Fruit fly (Drosophila melanogaster): Measurements from ENCODE around the gene CIAPIN1.

Gene CIAPIN1

DNA sequence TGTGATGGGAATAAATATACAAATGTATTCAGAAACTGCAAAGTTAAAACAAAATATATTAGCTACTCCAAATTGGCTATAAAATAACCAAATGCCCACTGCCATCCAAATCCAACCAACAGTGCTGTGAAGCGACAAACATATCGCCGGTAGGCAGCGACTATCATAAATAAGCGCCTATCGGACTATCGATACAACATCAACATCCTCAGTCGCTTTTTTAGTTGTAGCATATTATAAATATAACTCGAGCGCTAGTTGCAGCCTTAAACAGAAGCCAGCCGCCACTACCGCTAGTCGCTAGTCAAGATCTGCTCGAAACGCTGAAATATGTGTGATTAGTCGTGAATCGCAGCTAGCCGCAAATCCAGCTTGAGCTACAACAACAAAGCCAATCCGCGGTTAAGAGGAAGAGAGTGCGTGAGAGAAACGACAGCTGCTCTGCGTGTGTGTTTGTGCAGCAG is 680 bp upstream of the CIAPIN1 start (continued):
- TF ChIP-seq Hr51 (GFP tag; optimal IDR thresholded peaks at IDR 0.05) (peak in 1 of 2 experiments; percentile 51), CG10431 (GFP tag; optimal IDR thresholded peaks at IDR 0.05) (no peak), CG4820 (GFP tag; optimal IDR thresholded peaks at IDR 0.05) (no peak), Nf-YC (tag; optimal IDR thresholded peaks at IDR 0.05) (no peak), CHES-1-like (GFP tag; optimal IDR thresholded peaks at IDR 0.05) (no peak), CG17361 (GFP tag; IDR thresholded peaks at IDR 0.05) (no peak; the same call in 2 of the 3 replicates), Pdp1 (GFP tag; optimal IDR thresholded peaks at IDR 0.05) (no peak), row (GFP tag; IDR thresholded peaks at IDR 0.05) (peak; percentile 82), CG14710 (tag; optimal IDR thresholded peaks at IDR 0.05) (peak; percentile 25), CG7786 (GFP tag; optimal IDR thresholded peaks at IDR 0.05) (peak; percentile 2), ro (GFP tag; IDR thresholded peaks at IDR 0.05) (no peak), kni (GFP tag; optimal IDR thresholded peaks at IDR 0.05) (no peak), jing (GFP tag; optimal IDR thresholded peaks at IDR 0.05) (no peak), CG17385 (GFP tag; optimal IDR thresholded peaks at IDR 0.05) (peak; percentile 81), CG18619 (GFP tag; optimal IDR thresholded peaks at IDR 0.05) (peak; percentile 31), CG10654 (GFP tag; optimal IDR thresholded peaks at IDR 0.05) (no peak), sqz (GFP tag; optimal IDR thresholded peaks at IDR 0.05) (no peak), ci (GFP tag; IDR thresholded peaks at IDR 0.05) (no peak), CG13424 (tag; optimal IDR thresholded peaks at IDR 0.05) (no peak), trem (tag; optimal IDR thresholded peaks at IDR 0.05) (peak; percentile 58), Antp (GFP tag; optimal IDR thresholded peaks at IDR 0.05) (no peak), Scr (GFP tag; IDR thresholded peaks at IDR 0.05; ENCODE audit: partially characterized antibody) (peak; percentile 83), tin (GFP tag; optimal IDR thresholded peaks at IDR 0.05) (peak; percentile 25), Dad (GFP tag; optimal IDR thresholded peaks at IDR 0.05) (peak; percentile 8), CG4617 (GFP tag; optimal IDR thresholded peaks at IDR 0.05; ENCODE audit: borderline replicate concordance) (peak; percentile 36), Abd-B (GFP tag; optimal IDR thresholded peaks at IDR 0.05) (no peak), Ravus (GFP tag; IDR thresholded peaks at IDR 0.05) (no peak), CG4854 (GFP tag; optimal IDR thresholded peaks at IDR 0.05) (no peak), CG2202 (tag; optimal IDR thresholded peaks at IDR 0.05) (no peak), maf-S (GFP tag; optimal IDR thresholded peaks at IDR 0.05) (no peak), Jarid2 (GFP tag; optimal IDR thresholded peaks at IDR 0.05) (no peak), Elba2 (GFP tag; optimal IDR thresholded peaks at IDR 0.05) (peak; percentile 39), CG12155 (GFP tag; optimal IDR thresholded peaks at IDR 0.05) (peak; percentile 26), CG3163 (GFP tag; optimal IDR thresholded peaks at IDR 0.05) (no peak), Neu2 (GFP tag; optimal IDR thresholded peaks at IDR 0.05; ENCODE audit: borderline replicate concordance) (no peak), Dll (GFP tag; IDR thresholded peaks at IDR 0.05; ENCODE audit: partially characterized antibody) (peak; percentile 83), emc (GFP tag; optimal IDR thresholded peaks at IDR 0.05) (no peak), CG8359 (GFP tag; optimal IDR thresholded peaks at IDR 0.05; ENCODE audit: borderline replicate concordance) (no peak), zf30C (GFP tag; optimal IDR thresholded peaks at IDR 0.05) (no peak), sima (GFP tag; optimal IDR thresholded peaks at IDR 0.05) (no peak), D19A (tag; optimal IDR thresholded peaks at IDR 0.05) (no peak), CG12391 (tag; optimal IDR thresholded peaks at IDR 0.05) (no peak), TFAM (GFP tag; optimal IDR thresholded peaks at IDR 0.05) (no peak), CG3065 (GFP tag; optimal IDR thresholded peaks at IDR 0.05) (peak; percentile 1), CG43689 (GFP tag; IDR thresholded peaks at IDR 0.05) (no peak), sisA (GFP tag; IDR thresholded peaks at IDR 0.05) (no peak), CG1832 (GFP tag; optimal IDR thresholded peaks at IDR 0.05) (no peak), GATAe (GFP tag; conservative IDR thresholded peaks at IDR 0.05) (no peak), slp2 (GFP tag; optimal IDR thresholded peaks at IDR 0.05) (no peak), Mes4 (GFP tag; optimal IDR thresholded peaks at IDR 0.05) (no peak), CG17829 (tag; optimal IDR thresholded peaks at IDR 0.05) (no peak)
